Worm (Caenorhabditis elegans): ENCODE data around the gene C08B6.10.

The C08B6.10 gene

DNA sequence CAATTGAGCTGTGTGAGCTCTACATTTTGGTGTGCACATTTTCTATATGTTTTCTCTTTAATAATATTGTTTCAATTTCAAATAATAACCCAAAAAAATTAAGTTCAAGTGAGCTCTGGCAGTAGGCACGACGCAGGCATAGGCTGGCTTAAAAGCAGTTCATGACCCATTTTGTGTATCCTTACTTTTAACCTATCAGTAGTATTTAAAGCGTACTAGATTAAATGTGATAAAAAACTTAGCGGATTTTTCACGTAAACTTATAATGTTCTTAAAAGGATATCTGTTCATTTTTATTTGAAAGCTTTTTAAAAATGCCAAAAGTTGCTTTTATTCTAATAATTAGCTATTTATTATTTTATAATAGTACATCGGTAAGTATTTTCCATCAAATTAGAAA, 2.0 kb upstream of the C08B6.10 start, which contains the start of gene C08B6.6:
TSS of gene C08B6.6 (plus strand) at position 301 of the 400 bp plus-strand sequence.
- no peak for TF ChIP-seq pqm-1 (tag; optimal IDR thresholded peaks at IDR 0.05)
- TF ChIP-seq ets-5 (GFP tag; IDR thresholded peaks at IDR 0.05) = no peak
- TF ChIP-seq tlp-1 (tag; optimal IDR thresholded peaks at IDR 0.05) = no peak
- no peak for TF ChIP-seq ceh-90 (tag; optimal IDR thresholded peaks at IDR 0.05)
- no peak for TF ChIP-seq lin-15B (tag; optimal IDR thresholded peaks at IDR 0.05)
- TF ChIP-seq ceh-88 (GFP tag; IDR thresholded peaks at IDR 0.05) = no peak
- no peak for TF ChIP-seq egl-27 (tag; optimal IDR thresholded peaks at IDR 0.05)
- no peak for TF ChIP-seq nhr-90 (tag; optimal IDR thresholded peaks at IDR 0.05; ENCODE audit: poor library complexity)
- TF ChIP-seq blmp-1 (tag; optimal IDR thresholded peaks at IDR 0.05) = no peak
- TF ChIP-seq nhr-12 (tag; optimal IDR thresholded peaks at IDR 0.05) = no peak
- TF ChIP-seq pax-3 (tag; optimal IDR thresholded peaks at IDR 0.05) = no peak
- TF ChIP-seq unc-30 (tag; optimal IDR thresholded peaks at IDR 0.05) = no peak
- no peak for TF ChIP-seq dpl-1 (GFP tag; optimal IDR thresholded peaks at IDR 0.05)
- TF ChIP-seq pag-3 (tag; optimal IDR thresholded peaks at IDR 0.05; ENCODE audit: borderline replicate concordance, insufficient read depth) = no peak
- TF ChIP-seq vab-15 (tag; optimal IDR thresholded peaks at IDR 0.05) = no peak
- no peak for TF ChIP-seq aly-2 (tag; optimal IDR thresholded peaks at IDR 0.05)
- no peak for TF ChIP-seq hlh-17 (GFP tag; optimal IDR thresholded peaks at IDR 0.05; ENCODE audit: borderline replicate concordance)
- no peak for TF ChIP-seq elt-3 (tag; optimal IDR thresholded peaks at IDR 0.05)

DNA sequence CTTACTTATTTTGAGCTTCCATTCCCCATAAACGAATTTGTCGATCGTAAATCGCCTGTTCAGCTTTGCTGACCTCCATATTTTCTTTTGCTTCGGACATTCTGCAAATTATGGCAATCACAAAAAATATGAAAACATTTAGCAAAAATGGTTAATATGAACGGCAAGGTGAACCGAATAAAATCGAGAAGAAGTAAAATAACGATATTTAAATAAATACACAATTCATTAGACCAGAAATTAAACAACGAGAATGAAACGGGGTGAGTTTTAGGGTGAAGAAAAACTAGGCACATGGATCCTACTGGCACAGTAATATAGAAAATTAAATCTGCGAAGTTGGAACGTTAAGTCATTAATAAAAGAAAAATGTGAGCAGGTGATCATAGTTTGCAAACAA, 4.9 kb downstream of the C08B6.10 start, which contains the start of gene aos-1:
TSS of gene aos-1 (minus strand) at position 101 of the 400 bp plus-strand sequence.
- TF ChIP-seq tlp-1 (tag; optimal IDR thresholded peaks at IDR 0.05) (no peak), lir-3 (tag; optimal IDR thresholded peaks at IDR 0.05; ENCODE audit: poor library complexity) (no peak), fkh-8 (tag; optimal IDR thresholded peaks at IDR 0.05) (no peak)

DNA sequence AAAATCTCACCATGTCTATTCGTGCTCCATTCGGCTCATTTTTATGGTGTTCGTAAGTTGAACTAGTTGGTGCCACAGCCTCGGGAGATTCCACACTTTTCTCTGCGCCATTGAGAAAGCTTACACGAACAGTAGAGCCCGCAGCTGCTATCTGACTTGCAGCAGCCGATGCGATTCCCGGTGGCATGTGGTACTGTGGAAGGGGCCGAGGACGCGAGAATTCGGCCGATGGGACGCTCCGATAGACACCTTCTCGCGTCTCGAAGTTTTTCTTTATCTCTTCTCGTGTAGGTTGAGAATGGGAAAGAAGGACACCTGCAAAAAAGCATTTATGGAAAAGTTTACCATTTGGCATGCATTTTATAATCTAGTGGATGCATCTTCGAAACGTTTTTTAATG, 8.0 kb downstream of the C08B6.10 start:
- TF ChIP-seq nhr-237 (tag; optimal IDR thresholded peaks at IDR 0.05) = no peak
- TF ChIP-seq egl-27 (tag; optimal IDR thresholded peaks at IDR 0.05) = no peak
- no peak for TF ChIP-seq C16A3.4 (tag; optimal IDR thresholded peaks at IDR 0.05)
- TF ChIP-seq fos-1 (tag; optimal IDR thresholded peaks at IDR 0.05) = no peak
- TF ChIP-seq snpc-4 (tag; optimal IDR thresholded peaks at IDR 0.05) = no peak
- no peak for TF ChIP-seq sptf-1 (tag; optimal IDR thresholded peaks at IDR 0.05)
- no peak for TF ChIP-seq ces-1 (GFP tag; optimal IDR thresholded peaks at IDR 0.05)

DNA sequence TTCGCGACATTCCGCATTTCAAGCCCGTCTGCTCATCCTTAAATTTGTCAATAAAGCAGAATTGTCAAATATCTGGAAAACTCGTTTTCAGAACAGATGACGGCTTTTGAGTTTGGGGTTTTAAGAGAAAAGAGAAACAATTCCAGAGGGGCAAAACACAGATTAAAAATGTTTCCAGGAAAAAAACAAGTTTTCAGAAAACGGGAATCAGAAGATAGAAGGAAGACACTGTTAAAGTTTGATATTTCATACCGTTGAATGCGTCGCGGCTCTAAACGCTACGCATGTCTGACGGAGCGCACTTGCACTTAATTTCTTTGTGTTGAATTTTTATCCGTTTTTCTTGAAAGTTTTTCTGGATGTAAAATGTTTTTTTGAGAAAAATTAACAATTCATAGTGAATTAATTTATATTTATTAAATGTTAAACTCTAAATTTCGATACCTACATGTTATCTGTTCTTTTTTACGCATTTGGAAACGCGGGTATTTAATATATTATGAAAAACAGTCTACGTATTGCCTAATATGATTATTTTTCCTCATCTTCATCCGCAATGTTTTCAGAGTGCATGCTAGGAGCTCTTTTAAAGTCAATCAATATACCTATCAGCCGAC, 8.9 kb downstream of the C08B6.10 start, which contains the start of the genes C08B6.18, wdr-20 and C08B6.8:
TSS of gene C08B6.18 (minus strand) at position 51 of the 617 bp plus-strand sequence.
TSS of gene wdr-20 (minus strand) at position 82 of the 617 bp plus-strand sequence.
TSS of gene C08B6.8 (plus strand) at position 567 of the 617 bp plus-strand sequence.
- TF ChIP-seq mef-2 (tag; optimal IDR thresholded peaks at IDR 0.05) (no peak), pag-3 (tag; optimal IDR thresholded peaks at IDR 0.05; ENCODE audit: borderline replicate concordance, insufficient read depth) (no peak), blmp-1 (tag; optimal IDR thresholded peaks at IDR 0.05) (peak; percentile 19), grh-1 (GFP tag; IDR thresholded peaks at IDR 0.05) (no peak), lin-15B (tag; optimal IDR thresholded peaks at IDR 0.05) (peak; percentile 65), lin-35 (GFP tag; optimal IDR thresholded peaks at IDR 0.05) (peak; percentile 46 to 69), nhr-11 (tag; optimal IDR thresholded peaks at IDR 0.05) (no peak), lin-13 (GFP tag; optimal IDR thresholded peaks at IDR 0.05) (no peak), tlp-1 (tag; optimal IDR thresholded peaks at IDR 0.05) (no peak), ceh-88 (GFP tag; IDR thresholded peaks at IDR 0.05) (no peak), efl-3 (GFP tag; optimal IDR thresholded peaks at IDR 0.05) (no peak), skn-1 (tag; optimal IDR thresholded peaks at IDR 0.05) (peak; percentile 42), nhr-20 (tag; optimal IDR thresholded peaks at IDR 0.05) (peak; percentile 4), efl-1 (optimal IDR thresholded peaks at IDR 0.05) (peak; percentile 28 to 30), efl-1 (GFP tag; optimal IDR thresholded peaks at IDR 0.05 in 1 of 2) (peak; percentile 42 to 87), snu-23 (GFP tag; optimal IDR thresholded peaks at IDR 0.05) (peak; percentile 15), ceh-63 (GFP tag; optimal IDR thresholded peaks at IDR 0.05) (no peak), C16A3.4 (tag; optimal IDR thresholded peaks at IDR 0.05) (peak; percentile 47), sup-37 (GFP tag; optimal IDR thresholded peaks at IDR 0.05) (no peak), snpc-4 (tag; optimal IDR thresholded peaks at IDR 0.05) (peak; percentile 61), dpl-1 (GFP tag; optimal IDR thresholded peaks at IDR 0.05) (peak in 2 of 3 experiments; percentile 21 to 58), ceh-82 (tag; optimal IDR thresholded peaks at IDR 0.05) (no peak), elt-3 (tag; optimal IDR thresholded peaks at IDR 0.05) (peak in 1 of 6 experiments; percentile 8), lsy-2 (tag; optimal IDR thresholded peaks at IDR 0.05) (peak; percentile 21 to 65), nhr-71 (tag; optimal IDR thresholded peaks at IDR 0.05) (peak; percentile 3)

Measured in whole organism, L1 larva.